Fruit fly (Drosophila melanogaster) whole organism: Measurements from ENCODE around the gene CCHa2.

Experiments used
- Dll ChIP-seq: fragments of >200 bp; optimal IDR thresholded peaks from 2 replicates; lab custom pipeline; 2017
- EcR ChIP-seq, 2 experiments: fragments of >200 bp; optimal IDR thresholded peaks; 2 replicates each; lab custom pipeline; 2017; ENCODE audit warnings: missing biosample characterization in 2 of 2, missing genetic modification characterization in 2 of 2, missing genetic modification reagents in 2 of 2
- pan ChIP-seq: fragments of >200 bp; optimal IDR thresholded peaks from 2 replicates; lab custom pipeline; 2017
- psq ChIP-seq: fragments of >200 bp; optimal IDR thresholded peaks from 2 replicates; lab custom pipeline; 2017
- usp ChIP-seq: fragments of >200 bp; optimal IDR thresholded peaks from 2 replicates; lab custom pipeline; 2017; ENCODE audit warnings: missing biosample characterization, missing genetic modification characterization, mixed read lengths

dm6 chr3R:13356960-13357359 is 38.0 kb downstream of the CCHa2 start:
- TF ChIP-seq usp (GFP tag; lab: Kevin White, UChicago), result no peak
- TF ChIP-seq Dll (lab: Kevin White, UChicago), result no peak
- no peak for TF ChIP-seq pan (lab: Kevin White, UChicago)
- TF ChIP-seq EcR (GFP tag; optimal IDR thresholded peaks at IDR 0.05; lab: Kevin White, UChicago), result no peak
- TF ChIP-seq psq (lab: Kevin White, UChicago), result no peak
